Worm (Caenorhabditis elegans): Measurements from ENCODE around the gene C36B7.6.

- no peak for TF ChIP-seq ztf-29 (GFP tag; IDR thresholded peaks at IDR 0.05)
- no peak for TF ChIP-seq T22C8.4 (GFP tag; IDR thresholded peaks at IDR 0.05)
- TF ChIP-seq ztf-23 (GFP tag; IDR thresholded peaks at IDR 0.05), result no peak
- no peak for TF ChIP-seq ref-1 (GFP tag; conservative IDR thresholded peaks at IDR 0.05)
- no peak for TF ChIP-seq tab-1 (GFP tag; IDR thresholded peaks at IDR 0.05)
- TF ChIP-seq klf-2 (GFP tag; conservative IDR thresholded peaks at IDR 0.05), result no peak
- TF ChIP-seq flt-1 (GFP tag; IDR thresholded peaks at IDR 0.05), result no peak
Measured at ce11 chrX:7075250-7075649, 24.9 kb downstream of the C36B7.6 start, which contains the start of gene B0403.6.
